Fruit fly (Drosophila melanogaster): ENCODE data around the gene SPE.

Gene SPE

DNA sequence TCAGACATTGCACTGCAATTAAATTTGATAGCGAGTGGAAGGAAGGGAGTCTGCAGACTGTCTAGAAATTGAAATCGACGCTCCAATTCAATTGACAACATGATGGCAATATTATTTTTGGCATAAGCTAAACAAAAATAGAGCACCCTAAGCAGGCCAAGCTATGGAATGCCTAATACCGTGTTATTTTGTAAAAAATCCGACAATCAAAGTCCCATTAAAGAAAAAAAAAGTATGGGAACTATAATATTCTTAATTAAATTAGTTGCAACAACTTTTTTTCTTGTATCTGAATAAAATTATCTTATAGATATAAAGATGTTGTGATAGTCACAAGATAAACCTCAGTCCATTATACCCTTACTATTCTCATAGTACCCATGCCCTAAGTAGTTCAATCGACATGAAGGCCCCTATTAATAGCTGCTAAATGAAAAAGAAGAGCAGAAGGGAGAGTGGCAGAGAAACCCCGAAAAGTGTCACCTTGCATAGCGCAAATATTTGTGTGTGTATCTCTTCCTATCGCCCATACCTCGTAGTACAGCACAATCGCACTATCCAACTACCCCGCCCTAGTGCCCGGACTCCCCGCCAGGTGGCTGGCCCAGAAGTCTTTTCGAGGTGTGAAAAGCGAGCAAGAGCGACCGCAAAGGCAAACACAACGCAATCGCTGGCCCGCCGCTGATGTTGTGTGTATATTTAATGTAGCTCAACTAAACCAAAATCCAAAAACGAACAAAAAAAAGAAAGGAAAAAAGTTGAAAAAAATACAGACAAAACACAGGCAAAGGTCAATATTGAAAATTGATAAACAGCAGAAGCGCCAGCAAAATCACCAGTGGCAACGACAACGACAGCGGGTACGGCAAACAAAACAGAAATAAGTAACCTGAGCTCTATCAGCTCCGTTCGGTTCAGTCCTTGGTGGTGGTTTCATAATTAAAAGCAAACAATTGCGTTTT is 28.4 kb upstream of the SPE start (continued):
- TF ChIP-seq Taf1 (GFP tag; IDR thresholded peaks at IDR 0.05) (no peak), CG9215 (GFP tag; IDR thresholded peaks at IDR 0.05) (no peak), Tbp (GFP tag; optimal IDR thresholded peaks at IDR 0.05) (no peak), CG18764 (GFP tag; optimal IDR thresholded peaks at IDR 0.05) (peak; percentile 28), D (optimal IDR thresholded peaks at IDR 0.05) (no peak), D (GFP tag; optimal IDR thresholded peaks at IDR 0.05) (peak; percentile 75), Rx (GFP tag; IDR thresholded peaks at IDR 0.05) (no peak), CG8765 (GFP tag; IDR thresholded peaks at IDR 0.05) (no peak), CG8290 (GFP tag; optimal IDR thresholded peaks at IDR 0.05) (peak; percentile 75), CG8290 (tag; optimal IDR thresholded peaks at IDR 0.05) (peak; percentile 49 to 92), exex (tag; optimal IDR thresholded peaks at IDR 0.05) (peak; percentile 28), Mrtf (GFP tag; IDR thresholded peaks at IDR 0.05) (no peak), CG8089 (GFP tag; optimal IDR thresholded peaks at IDR 0.05) (peak; percentile 84), CG14860 (GFP tag; IDR thresholded peaks at IDR 0.05; ENCODE audit: partially characterized antibody) (no peak), CG7987 (GFP tag; optimal IDR thresholded peaks at IDR 0.05) (peak; percentile 61), zfh2 (GFP tag; optimal IDR thresholded peaks at IDR 0.05) (no peak), ci (GFP tag; IDR thresholded peaks at IDR 0.05) (peak; percentile 83), CG9437 (GFP tag; optimal IDR thresholded peaks at IDR 0.05) (peak; percentile 34), sr (GFP tag; IDR thresholded peaks at IDR 0.05) (no peak; the same call in 2 of the 3 replicates), CG11695 (GFP tag; IDR thresholded peaks at IDR 0.05) (peak; percentile 21; the same call in 2 of the 3 replicates), CG1832 (GFP tag; optimal IDR thresholded peaks at IDR 0.05) (no peak), CG4328 (GFP tag; optimal IDR thresholded peaks at IDR 0.05) (peak; percentile 58), CG17359 (tag; optimal IDR thresholded peaks at IDR 0.05) (peak; percentile 61), Hmr (GFP tag; optimal IDR thresholded peaks at IDR 0.05) (peak; percentile 47), CG15073 (GFP tag; optimal IDR thresholded peaks at IDR 0.05) (no peak), oc (tag; optimal IDR thresholded peaks at IDR 0.05) (peak; percentile 28), CG4404 (GFP tag; IDR thresholded peaks at IDR 0.05) (peak; percentile 21; the same call in 1 of the 2 replicates), chm (GFP tag; IDR thresholded peaks at IDR 0.05) (peak; percentile 86; the same call in 1 of the 2 replicates), CG8478 (optimal IDR thresholded peaks at IDR 0.05) (no peak), NFAT (GFP tag; IDR thresholded peaks at IDR 0.05) (no peak), al (GFP tag; IDR thresholded peaks at IDR 0.05) (peak; percentile 36; the same call in 1 of the 2 replicates), lbe (GFP tag; optimal IDR thresholded peaks at IDR 0.05) (no peak), CG13296 (GFP tag; optimal IDR thresholded peaks at IDR 0.05) (peak; percentile 62), crp (GFP tag; optimal IDR thresholded peaks at IDR 0.05) (no peak), CG11456 (GFP tag; IDR thresholded peaks at IDR 0.05) (no peak), insv (GFP tag; optimal IDR thresholded peaks at IDR 0.05) (peak in 1 of 2 experiments; percentile 51), CG8924 (tag; optimal IDR thresholded peaks at IDR 0.05) (peak; percentile 63), Vsx1 (GFP tag; optimal IDR thresholded peaks at IDR 0.05) (peak; percentile 79), cas (GFP tag; IDR thresholded peaks at IDR 0.05) (no peak), cg (GFP tag; optimal IDR thresholded peaks at IDR 0.05) (no peak), Oli (tag; optimal IDR thresholded peaks at IDR 0.05) (peak; percentile 31), NC2α (GFP tag; optimal IDR thresholded peaks at IDR 0.05) (peak; percentile 73), da (GFP tag; optimal IDR thresholded peaks at IDR 0.05) (peak; percentile 39), CG18619 (GFP tag; optimal IDR thresholded peaks at IDR 0.05) (peak; percentile 79), chif (GFP tag; optimal IDR thresholded peaks at IDR 0.05) (peak in 1 of 2 experiments; percentile 72), Fer1 (GFP tag; optimal IDR thresholded peaks at IDR 0.05) (peak; percentile 70), CG17612 (GFP tag; IDR thresholded peaks at IDR 0.05) (no peak), Lhr (GFP tag; optimal IDR thresholded peaks at IDR 0.05) (peak; percentile 60), CG14441 (GFP tag; IDR thresholded peaks at IDR 0.05) (no peak), dmrt11E (tag; optimal IDR thresholded peaks at IDR 0.05) (peak; percentile 86)
